Worm (Caenorhabditis elegans) whole organism, L1 larva: ENCODE data around the gene nhr-91.

Source experiments
- F16B12.6 ChIP-seq: fragments of 150-350 bp; optimal IDR thresholded peaks from 2 replicates; lab custom pipeline; 2014; ENCODE audit warnings: missing biosample characterization, missing genetic modification characterization
- aha-1 ChIP-seq: fragments of 150-350 bp; optimal IDR thresholded peaks from 2 replicates; lab custom pipeline; 2014; ENCODE audit warnings: missing biosample characterization, missing genetic modification characterization
- blmp-1 ChIP-seq: fragments of 150-350 bp; optimal IDR thresholded peaks from 2 replicates; lab custom pipeline; 2014; ENCODE audit warnings: missing biosample characterization, missing genetic modification characterization
- ceh-63 ChIP-seq: fragments of 200-800 bp; sonication (Bioruptor generic); optimal IDR thresholded peaks from 2 replicates; lab custom pipeline; 2018; ENCODE audit warnings: mild to moderate bottlenecking, missing genetic modification characterization, missing compliant biosample characterization
- ceh-8 ChIP-seq: fragments of 200-800 bp; sonication (Bioruptor generic); optimal IDR thresholded peaks from 2 replicates; lab custom pipeline; 2018; ENCODE audit warnings: mild to moderate bottlenecking, missing genetic modification characterization, moderate library complexity, missing compliant biosample characterization
- ces-1 ChIP-seq: fragments of 150-350 bp; optimal IDR thresholded peaks from 2 replicates; lab custom pipeline; 2014; ENCODE audit warnings: missing biosample characterization, missing genetic modification reagents, missing genetic modification characterization
- dsc-1 ChIP-seq: sonication (generic microtip); optimal IDR thresholded peaks from 2 replicates; lab custom pipeline; 2016; ENCODE audit warnings: mild to moderate bottlenecking, missing genetic modification characterization, missing compliant biosample characterization
- efl-1 ChIP-seq, 4 experiments: fragments of 150-350 bp; optimal IDR thresholded peaks in 3 of 4; peaks in 1 of 4; 1 replicate in 1 of 4; 2 replicates in 3 of 4; lab custom pipeline; 2014; ENCODE audit warnings: missing biosample characterization in 2 of 4, missing genetic modification characterization in 2 of 4, missing genetic modification reagents in 2 of 4
- egl-13 ChIP-seq: sonication (generic microtip); optimal IDR thresholded peaks from 2 replicates; lab custom pipeline; 2016; ENCODE audit warnings: missing genotype, missing genetic modification reagents, missing genetic modification characterization, missing compliant biosample characterization
- elt-2 ChIP-seq: sonication (generic microtip); optimal IDR thresholded peaks from 2 replicates; lab custom pipeline; 2016; ENCODE audit warnings: missing genetic modification characterization, mild to moderate bottlenecking, inconsistent platforms, missing compliant biosample characterization, missing genetic modification reagents
- elt-3 ChIP-seq, 6 experiments: fragments of 150-350 bp in 1 of 6; sonication (generic microtip); optimal IDR thresholded peaks; 2 replicates each; lab custom pipeline; 2017 to 2018; ENCODE audit warnings: missing biosample characterization in 6 of 6, missing genetic modification characterization in 6 of 6, inconsistent platforms in 1 of 6
- ets-5 ChIP-seq: fragments of 200-800 bp; sonication (Bioruptor generic); IDR thresholded peaks from 2 replicates; pipeline ENCODE4 v1.3.6; 2022; ENCODE audit warnings: missing genetic modification characterization, missing compliant biosample characterization
- fkh-10 ChIP-seq: sonication (generic microtip); optimal IDR thresholded peaks from 2 replicates; lab custom pipeline; 2017; ENCODE audit warnings: missing biosample characterization, missing genetic modification reagents, missing genetic modification characterization
- fkh-4 ChIP-seq: sonication (generic microtip); optimal IDR thresholded peaks from 2 replicates; lab custom pipeline; 2016; ENCODE audit warnings: missing compliant biosample characterization, missing genetic modification characterization, borderline replicate concordance
- fkh-8 ChIP-seq: sonication (generic microtip); optimal IDR thresholded peaks from 2 replicates; lab custom pipeline; 2016; ENCODE audit warnings: mild to moderate bottlenecking, missing genetic modification characterization, missing compliant biosample characterization
- grh-1 ChIP-seq: fragments of 200-800 bp; sonication (Bioruptor generic); IDR thresholded peaks from 2 replicates; pipeline ENCODE4 v1.3.6; 2022; ENCODE audit warnings: missing genetic modification reagents, missing genetic modification characterization, missing compliant biosample characterization
- lin-14 ChIP-seq: fragments of 200-800 bp; sonication (Bioruptor generic); optimal IDR thresholded peaks from 2 replicates; lab custom pipeline; 2018; ENCODE audit warnings: mild to moderate bottlenecking, missing genetic modification characterization, moderate library complexity, missing compliant biosample characterization
- nhr-11 ChIP-seq: fragments of 150-350 bp; optimal IDR thresholded peaks from 2 replicates; lab custom pipeline; 2014; ENCODE audit warnings: missing biosample characterization, missing genetic modification characterization
- nhr-12 ChIP-seq: sonication (generic microtip); optimal IDR thresholded peaks from 2 replicates; lab custom pipeline; 2017; ENCODE audit warnings: missing biosample characterization, missing genetic modification characterization
- nhr-20 ChIP-seq: sonication (generic microtip); optimal IDR thresholded peaks from 2 replicates; lab custom pipeline; 2016; ENCODE audit warnings: mild to moderate bottlenecking, missing genetic modification characterization, missing compliant biosample characterization
- nhr-28 ChIP-seq: fragments of 150-350 bp; optimal IDR thresholded peaks from 2 replicates; lab custom pipeline; 2014; ENCODE audit warnings: missing biosample characterization, missing genetic modification characterization
- nhr-47 ChIP-seq: sonication (generic microtip); optimal IDR thresholded peaks from 2 replicates; lab custom pipeline; 2016; ENCODE audit warnings: mild to moderate bottlenecking, missing genetic modification characterization, moderate library complexity, missing compliant biosample characterization
- nhr-71 ChIP-seq: sonication (generic microtip); optimal IDR thresholded peaks from 2 replicates; lab custom pipeline; 2016; ENCODE audit warnings: mild to moderate bottlenecking, missing genetic modification characterization, moderate library complexity, missing compliant biosample characterization
- nhr-90 ChIP-seq: sonication (generic microtip); optimal IDR thresholded peaks from 2 replicates; lab custom pipeline; 2016; ENCODE audit warnings: mild to moderate bottlenecking, missing genetic modification characterization, missing compliant biosample characterization; ENCODE audit not compliant: poor library complexity
- pax-3 ChIP-seq: fragments of 200-800 bp; sonication (Bioruptor generic); optimal IDR thresholded peaks from 2 replicates; lab custom pipeline; 2018; ENCODE audit warnings: mild to moderate bottlenecking, missing genetic modification characterization, moderate library complexity, missing compliant biosample characterization
- skn-1 ChIP-seq: fragments of 150-350 bp; optimal IDR thresholded peaks from 2 replicates; lab custom pipeline; 2014; ENCODE audit warnings: missing biosample characterization, missing genetic modification characterization
- snu-23 ChIP-seq: sonication (generic microtip); optimal IDR thresholded peaks from 2 replicates; lab custom pipeline; 2016; ENCODE audit warnings: missing genetic modification characterization, missing compliant biosample characterization
- sptf-1 ChIP-seq: fragments of 150-350 bp; optimal IDR thresholded peaks from 2 replicates; lab custom pipeline; 2014; ENCODE audit warnings: missing biosample characterization, missing genetic modification characterization
- swsn-7 ChIP-seq: sonication (generic microtip); optimal IDR thresholded peaks from 2 replicates; lab custom pipeline; 2016; ENCODE audit warnings: missing genetic modification characterization, missing compliant biosample characterization
- tbx-2 ChIP-seq: sonication (generic microtip); optimal IDR thresholded peaks from 2 replicates; lab custom pipeline; 2016; ENCODE audit warnings: missing genetic modification characterization, missing compliant biosample characterization
- unc-62 ChIP-seq: fragments of 150-350 bp; optimal IDR thresholded peaks from 2 replicates; lab custom pipeline; 2014; ENCODE audit warnings: missing biosample characterization, missing genetic modification reagents, missing genetic modification characterization
- unc-86 ChIP-seq: sonication (generic microtip); optimal IDR thresholded peaks from 2 replicates; lab custom pipeline; 2016; ENCODE audit warnings: missing genetic modification characterization, missing compliant biosample characterization
- vab-15 ChIP-seq: sonication (generic microtip); optimal IDR thresholded peaks from 2 replicates; lab custom pipeline; 2017; ENCODE audit warnings: missing genotype, mild to moderate bottlenecking, missing genetic modification characterization, missing compliant biosample characterization
- zag-1 ChIP-seq: fragments of 150-350 bp; optimal IDR thresholded peaks from 2 replicates; lab custom pipeline; 2014; ENCODE audit warnings: missing biosample characterization, missing genetic modification characterization
- ztf-4 ChIP-seq: fragments of 150-350 bp; optimal IDR thresholded peaks from 2 replicates; lab custom pipeline; 2014; ENCODE audit warnings: missing biosample characterization, missing genetic modification characterization

nhr-91 gene

ce11 chrX:15264149-15264548 lies 45.0 kb upstream of the nhr-91 start (continued):
- TF ChIP-seq snu-23 (GFP tag; lab: Kevin White, UChicago) (peak; percentile 53), F16B12.6 (tag; lab: Kevin White, UChicago) (no peak), nhr-28 (tag; lab: Kevin White, UChicago) (no peak), swsn-7 (tag; lab: Kevin White, UChicago) (no peak), ztf-4 (tag; lab: Kevin White, UChicago) (no peak), fkh-8 (tag; lab: Kevin White, UChicago) (no peak), grh-1 (GFP tag; lab: Robert Waterston, UW) (peak; percentile 47; the same call in 1 of the 2 replicates), unc-62 (GFP tag; lab: Kevin White, UChicago) (no peak), fkh-10 (GFP tag; lab: Kevin White, UChicago) (no peak), ceh-8 (GFP tag; lab: Kevin White, UChicago) (no peak)

- TF ChIP-seq fkh-8 (tag; lab: Kevin White, UChicago) (peak; percentile 67), elt-2 (tag; lab: Kevin White, UChicago) (no peak), nhr-12 (tag; lab: Kevin White, UChicago) (no peak), tbx-2 (tag; lab: Kevin White, UChicago) (no peak), pax-3 (peak; percentile 33), grh-1 (GFP tag; lab: Robert Waterston, UW) (no peak), unc-86 (tag; lab: Kevin White, UChicago) (peak; percentile 54), skn-1 (peak; percentile 9), nhr-20 (tag; lab: Kevin White, UChicago) (no peak), aha-1 (tag; lab: Kevin White, UChicago) (no peak), blmp-1 (tag; lab: Kevin White, UChicago) (peak; percentile 45), dsc-1 (tag; lab: Kevin White, UChicago) (peak; percentile 81), ces-1 (GFP tag; lab: Kevin White, UChicago) (no peak), nhr-47 (tag; lab: Kevin White, UChicago) (peak; percentile 53), ceh-63 (GFP tag; lab: Kevin White, UChicago) (peak; percentile 62), egl-13 (tag; lab: Kevin White, UChicago) (peak; percentile 63), ets-5 (GFP tag; lab: Robert Waterston, UW) (0 out of 2 replicates have a peak, but pooled peaks have one; percentile 75), fkh-4 (tag; lab: Kevin White, UChicago) (no peak), nhr-90 (tag; lab: Kevin White, UChicago) (no peak), elt-3 (tag; optimal IDR thresholded peaks at IDR 0.05; lab: Kevin White, UChicago) (peak in 1 of 6 experiments; percentile 2), nhr-11 (tag; lab: Kevin White, UChicago) (no peak), ceh-8 (GFP tag; lab: Kevin White, UChicago) (peak; percentile 70), F16B12.6 (tag; lab: Kevin White, UChicago) (no peak), vab-15 (tag; lab: Kevin White, UChicago) (no peak), lin-14 (GFP tag; lab: Kevin White, UChicago) (peak; percentile 40), nhr-71 (peak; percentile 32)
Observed at ce11 chrX:15264593-15264992, 44.6 kb upstream of the nhr-91 start.

- no peak for TF ChIP-seq zag-1
- TF ChIP-seq, all 84 proteins: peak for 0
Observed at ce11 chrX:15268461-15268860, 40.7 kb upstream of the nhr-91 start.

DNA sequence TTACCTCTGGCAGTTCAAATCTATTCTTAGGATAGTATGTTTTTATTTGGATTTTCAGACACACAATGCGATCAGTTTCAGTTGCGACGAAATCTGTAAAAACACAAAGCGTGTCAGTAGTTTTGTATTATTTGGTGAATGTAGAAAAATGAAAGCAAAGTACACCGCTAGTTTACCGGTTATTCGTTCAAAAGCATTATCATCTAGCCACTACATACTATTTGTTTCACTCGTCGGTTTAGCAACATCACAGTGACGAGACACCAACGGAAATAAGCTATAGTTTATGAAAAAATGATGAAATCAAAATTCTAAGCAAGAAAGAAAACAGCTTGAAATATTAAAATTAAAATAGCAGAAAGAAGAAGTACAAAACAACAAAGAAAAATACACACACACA lies 38.5 kb upstream of the nhr-91 start:
- TF ChIP-seq sptf-1 (tag; lab: Kevin White, UChicago): no peak
- no peak for TF ChIP-seq efl-1 (optimal IDR thresholded peaks at IDR 0.05; lab: Kevin White, UChicago)
- TF ChIP-seq efl-1 (GFP tag; optimal IDR thresholded peaks at IDR 0.05 in 1 of 2; lab: Kevin White, UChicago): peak in 1 of 2 experiments; percentile 24
